Fruit fly (Drosophila melanogaster) Kc167 (cell line): ENCODE measurements around the gene Polr2J.

Source experiments
- Myc ChIP-seq: fragments of >200 bp; optimal IDR thresholded peaks from 2 replicates; lab custom pipeline; 2017; ENCODE audit warnings: missing external identifiers
- Sin3A ChIP-seq: fragments of >200 bp; optimal IDR thresholded peaks from 2 replicates; lab custom pipeline; 2018; ENCODE audit warnings: missing external identifiers
- h ChIP-seq: fragments of >200 bp; optimal IDR thresholded peaks from 3 replicates; lab custom pipeline; 2018; ENCODE audit warnings: missing external identifiers
- insv ChIP-seq: fragments of >200 bp; optimal IDR thresholded peaks from 3 replicates; lab custom pipeline; 2018; ENCODE audit warnings: missing external identifiers
- psq ChIP-seq: fragments of >200 bp; optimal IDR thresholded peaks from 2 replicates; lab custom pipeline; 2017; ENCODE audit warnings: missing external identifiers
- ttk ChIP-seq: sonication (Bioruptor generic); optimal IDR thresholded peaks from 2 replicates; lab custom pipeline; 2017; ENCODE audit warnings: missing external identifiers

Polr2J gene

DNA sequence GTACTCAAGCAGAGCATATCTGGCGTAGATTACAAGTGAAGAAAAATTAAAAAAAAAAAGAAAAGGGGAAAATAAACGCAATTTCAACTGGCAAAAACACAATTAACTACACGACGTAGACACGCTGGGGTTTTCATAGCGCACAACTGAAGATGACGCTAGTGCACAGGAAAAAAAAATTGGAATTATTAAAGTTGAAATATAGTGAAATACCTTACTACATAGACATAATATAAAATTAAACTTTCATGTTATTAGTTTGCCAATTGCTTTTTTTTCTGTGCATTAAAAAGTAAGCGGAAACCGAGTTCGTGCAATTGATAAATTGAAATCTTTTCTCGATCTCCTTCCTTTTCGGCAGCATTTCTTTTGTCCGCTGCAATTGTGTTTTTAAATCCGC, 12.8 kb downstream of the Polr2J start:
- TF ChIP-seq Sin3A (lab: Kevin White, UChicago) (no peak), Myc (lab: Kevin White, UChicago) (no peak), psq (lab: Kevin White, UChicago) (no peak), ttk (no peak), h (lab: Kevin White, UChicago) (no peak)

DNA sequence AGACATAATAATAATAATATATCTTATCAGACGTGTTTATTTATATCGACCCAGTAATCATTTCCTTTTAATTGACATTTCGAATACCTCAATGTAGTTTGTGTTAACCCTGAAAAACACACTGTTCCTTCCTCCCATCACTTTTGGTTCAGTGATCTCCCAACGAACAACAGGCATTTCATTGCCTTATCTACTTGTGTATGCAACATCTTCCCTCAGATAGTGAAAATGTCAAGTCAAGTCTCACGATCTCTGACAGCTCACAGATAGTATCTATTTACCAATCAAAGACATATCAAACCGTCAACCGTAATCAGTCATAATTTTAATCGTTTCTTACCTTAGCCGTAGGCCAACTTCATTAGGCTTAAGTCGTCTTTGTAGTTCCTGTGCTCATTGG, 15.3 kb downstream of the Polr2J start:
- TF ChIP-seq psq (lab: Kevin White, UChicago) (no peak), insv (lab: Kevin White, UChicago) (no peak), Myc (lab: Kevin White, UChicago) (no peak)

DNA sequence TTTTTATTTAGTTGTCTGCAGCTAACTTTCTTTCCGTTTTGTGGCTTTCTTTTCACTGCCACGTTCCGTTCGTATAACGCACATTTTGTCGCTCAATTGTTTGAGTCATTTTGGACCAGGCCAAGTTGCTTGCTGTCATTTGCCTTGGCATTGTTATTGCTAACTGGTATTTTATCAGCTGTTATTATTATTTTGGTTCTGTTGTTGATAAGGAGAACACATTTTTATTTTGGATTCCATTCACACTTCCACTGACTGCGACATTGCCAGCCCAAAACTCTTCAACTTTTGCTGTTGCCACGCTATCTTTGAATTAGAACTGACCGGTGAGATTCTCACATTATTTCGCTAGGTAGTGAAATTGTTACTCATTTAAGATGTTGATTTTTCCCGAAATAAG, 19.4 kb downstream of the Polr2J start:
- TF ChIP-seq insv (lab: Kevin White, UChicago), result no peak
- no peak for TF ChIP-seq ttk
- no peak for TF ChIP-seq Myc (lab: Kevin White, UChicago)
- TF ChIP-seq h (lab: Kevin White, UChicago), result no peak
- TF ChIP-seq psq (lab: Kevin White, UChicago), result no peak

DNA sequence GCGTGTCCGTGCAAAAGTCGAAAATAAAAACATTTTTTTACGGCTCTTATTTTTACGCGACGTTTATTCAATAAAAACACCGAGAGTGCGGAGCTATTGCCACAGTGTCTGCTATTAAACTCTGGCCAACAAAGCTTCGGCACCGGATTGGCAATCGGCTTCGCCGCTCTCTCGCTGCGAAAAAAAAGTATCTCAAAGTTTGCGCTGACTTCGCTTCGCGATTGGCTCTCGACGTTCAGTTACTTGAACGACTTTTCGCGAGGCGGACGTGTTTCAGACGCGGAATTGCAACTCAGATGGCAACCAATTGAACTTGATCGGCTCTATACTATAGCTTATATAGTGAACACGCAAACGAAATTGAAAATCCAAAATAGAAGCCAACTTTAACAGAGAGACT, 21.1 kb downstream of the Polr2J start:
- TF ChIP-seq ttk, result no peak
- TF ChIP-seq h (lab: Kevin White, UChicago), result no peak
- no peak for TF ChIP-seq psq (lab: Kevin White, UChicago)
- no peak for TF ChIP-seq insv (lab: Kevin White, UChicago)
- no peak for TF ChIP-seq Myc (lab: Kevin White, UChicago)
- TF ChIP-seq Sin3A (lab: Kevin White, UChicago), result no peak

- TF ChIP-seq insv (lab: Kevin White, UChicago), result no peak
- no peak for TF ChIP-seq ttk
- no peak for TF ChIP-seq h (lab: Kevin White, UChicago)
- TF ChIP-seq psq (lab: Kevin White, UChicago), result no peak
- no peak for TF ChIP-seq Sin3A (lab: Kevin White, UChicago)
- no peak for TF ChIP-seq Myc (lab: Kevin White, UChicago)
Observed at dm6 chr2L:17387735-17388367, 22.4 kb downstream of the Polr2J start.

DNA sequence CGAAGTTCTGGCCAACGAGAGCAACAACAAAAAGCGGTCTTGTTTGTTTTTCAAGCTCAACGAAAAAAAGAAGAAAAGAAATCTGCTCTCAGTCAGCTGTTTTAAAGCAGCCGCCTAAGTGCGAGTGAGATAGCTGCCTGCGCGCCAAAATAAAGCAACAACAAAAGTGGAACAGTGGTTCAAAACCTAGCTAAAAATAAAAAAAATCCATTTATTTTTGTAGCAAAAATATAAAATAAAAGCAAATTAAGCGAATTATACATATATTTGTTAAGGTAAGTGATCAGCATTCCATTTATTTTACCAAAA, 25.0 kb downstream of the Polr2J start:
- no peak for TF ChIP-seq Myc (lab: Kevin White, UChicago)
- no peak for TF ChIP-seq Sin3A (lab: Kevin White, UChicago)
- no peak for TF ChIP-seq h (lab: Kevin White, UChicago)
- TF ChIP-seq psq (lab: Kevin White, UChicago), result no peak

DNA sequence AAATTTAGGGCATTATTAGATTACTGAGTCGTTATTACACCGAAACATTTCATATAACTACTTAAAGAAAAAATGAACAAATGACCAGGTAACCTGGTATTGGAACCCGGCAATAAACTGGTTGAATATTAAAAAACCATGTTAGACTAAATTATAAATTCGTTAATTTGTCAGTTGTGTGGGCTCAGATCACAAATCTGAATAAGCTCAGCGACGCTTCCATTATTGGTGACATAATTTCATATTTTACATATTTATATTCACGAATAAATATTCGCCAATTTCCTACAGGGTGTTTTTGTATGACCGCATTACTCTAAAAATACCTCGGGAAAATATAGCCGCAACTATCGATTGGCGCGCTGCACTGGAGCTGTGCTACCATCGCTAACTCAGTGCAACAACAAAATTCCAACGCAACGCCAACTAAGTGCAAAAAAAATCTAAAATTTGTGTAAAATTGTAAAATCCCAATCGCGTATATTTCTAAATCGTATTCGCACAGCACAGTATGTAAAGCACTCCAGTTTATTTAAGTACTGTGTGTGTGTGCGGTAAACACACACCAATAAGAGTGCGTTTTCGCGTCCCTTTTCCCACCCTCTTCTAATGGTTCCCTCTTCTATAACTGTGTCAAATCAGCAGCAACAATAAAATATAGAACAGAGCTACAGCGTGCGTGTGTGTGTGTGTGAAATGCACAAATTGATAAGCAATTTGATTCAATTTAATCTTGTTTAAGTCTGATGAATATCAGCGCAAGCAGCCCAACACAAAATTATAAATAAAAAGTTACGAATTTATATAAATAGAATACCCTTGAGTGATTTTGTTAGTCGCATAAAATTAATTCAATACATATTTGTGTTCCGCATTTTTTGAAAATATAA, 25.6 kb downstream of the Polr2J start, which contains the start of gene CLIP-190:
CLIP-190 (plus strand) TSS at position 370 of the 890 bp plus-strand sequence.
- TF ChIP-seq Myc (lab: Kevin White, UChicago) (no peak), ttk (no peak), Sin3A (lab: Kevin White, UChicago) (no peak), h (lab: Kevin White, UChicago) (no peak), insv (lab: Kevin White, UChicago) (no peak), psq (lab: Kevin White, UChicago) (no peak)

dm6 chr2L:17383588-17384308, 26.5 kb downstream of the Polr2J start, which contains the start of gene Lrch:
Gene Lrch, minus strand, starts transcription at chr2L:17384115.
- TF ChIP-seq h (lab: Kevin White, UChicago) (no peak), ttk (no peak), psq (lab: Kevin White, UChicago) (no peak), Myc (lab: Kevin White, UChicago) (no peak), insv (lab: Kevin White, UChicago) (no peak), Sin3A (lab: Kevin White, UChicago) (no peak)

DNA sequence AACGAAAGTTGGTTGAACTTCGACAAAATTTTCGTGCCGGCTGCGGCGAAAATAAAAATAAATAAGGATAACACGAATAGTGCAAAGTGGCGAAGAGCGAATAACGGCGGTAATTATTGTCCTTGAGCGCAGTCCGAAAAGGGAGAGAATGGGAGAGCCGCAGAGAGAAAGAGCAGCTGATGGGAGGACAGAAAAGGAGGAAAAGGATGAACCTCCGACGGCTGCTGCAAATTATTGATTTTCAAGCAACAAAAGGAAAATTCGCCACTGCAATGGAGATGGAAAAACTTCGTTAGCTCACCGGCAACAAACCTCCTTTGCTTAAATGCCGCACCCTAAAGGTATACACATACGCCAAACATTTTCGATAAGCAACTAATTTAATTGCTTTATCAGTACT, 27.4 kb downstream of the Polr2J start:
- TF ChIP-seq Myc (lab: Kevin White, UChicago) (no peak), h (lab: Kevin White, UChicago) (no peak), psq (lab: Kevin White, UChicago) (no peak), ttk (no peak), insv (lab: Kevin White, UChicago) (no peak), Sin3A (lab: Kevin White, UChicago) (no peak)

- TF ChIP-seq ttk (no peak), Myc (lab: Kevin White, UChicago) (no peak), h (lab: Kevin White, UChicago) (no peak), insv (lab: Kevin White, UChicago) (no peak), psq (lab: Kevin White, UChicago) (no peak), Sin3A (lab: Kevin White, UChicago) (no peak)
Observed at dm6 chr2L:17382318-17382717, 27.9 kb downstream of the Polr2J start.

DNA sequence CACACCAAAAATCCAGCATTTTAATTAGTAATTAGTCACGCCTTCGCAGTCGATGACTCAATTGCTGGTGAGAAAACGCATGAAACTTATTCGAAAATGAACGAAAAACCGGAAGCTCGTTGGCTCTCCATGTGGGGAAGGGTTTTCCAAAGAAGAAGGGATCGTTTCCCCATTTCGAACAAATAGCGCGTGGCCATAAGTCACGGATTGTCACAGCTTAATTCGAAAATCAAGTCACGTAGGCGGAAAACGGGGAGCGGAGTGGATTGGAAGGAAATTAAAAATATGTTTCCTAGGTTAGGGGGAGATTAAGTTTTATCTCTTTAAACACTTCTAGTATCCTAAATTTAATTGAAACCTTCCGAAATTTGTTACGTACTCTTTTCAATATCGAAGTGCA, 28.6 kb downstream of the Polr2J start:
- TF ChIP-seq Sin3A (lab: Kevin White, UChicago) (no peak), ttk (no peak)

- no peak for TF ChIP-seq insv (lab: Kevin White, UChicago)
- no peak for TF ChIP-seq psq (lab: Kevin White, UChicago)
- TF ChIP-seq ttk, result no peak
- TF ChIP-seq h (lab: Kevin White, UChicago), result no peak
Observed at dm6 chr2L:17381075-17381474, 29.1 kb downstream of the Polr2J start.
